Fruit fly (Drosophila melanogaster): ENCODE measurements around the gene Gr39b.

DNA sequence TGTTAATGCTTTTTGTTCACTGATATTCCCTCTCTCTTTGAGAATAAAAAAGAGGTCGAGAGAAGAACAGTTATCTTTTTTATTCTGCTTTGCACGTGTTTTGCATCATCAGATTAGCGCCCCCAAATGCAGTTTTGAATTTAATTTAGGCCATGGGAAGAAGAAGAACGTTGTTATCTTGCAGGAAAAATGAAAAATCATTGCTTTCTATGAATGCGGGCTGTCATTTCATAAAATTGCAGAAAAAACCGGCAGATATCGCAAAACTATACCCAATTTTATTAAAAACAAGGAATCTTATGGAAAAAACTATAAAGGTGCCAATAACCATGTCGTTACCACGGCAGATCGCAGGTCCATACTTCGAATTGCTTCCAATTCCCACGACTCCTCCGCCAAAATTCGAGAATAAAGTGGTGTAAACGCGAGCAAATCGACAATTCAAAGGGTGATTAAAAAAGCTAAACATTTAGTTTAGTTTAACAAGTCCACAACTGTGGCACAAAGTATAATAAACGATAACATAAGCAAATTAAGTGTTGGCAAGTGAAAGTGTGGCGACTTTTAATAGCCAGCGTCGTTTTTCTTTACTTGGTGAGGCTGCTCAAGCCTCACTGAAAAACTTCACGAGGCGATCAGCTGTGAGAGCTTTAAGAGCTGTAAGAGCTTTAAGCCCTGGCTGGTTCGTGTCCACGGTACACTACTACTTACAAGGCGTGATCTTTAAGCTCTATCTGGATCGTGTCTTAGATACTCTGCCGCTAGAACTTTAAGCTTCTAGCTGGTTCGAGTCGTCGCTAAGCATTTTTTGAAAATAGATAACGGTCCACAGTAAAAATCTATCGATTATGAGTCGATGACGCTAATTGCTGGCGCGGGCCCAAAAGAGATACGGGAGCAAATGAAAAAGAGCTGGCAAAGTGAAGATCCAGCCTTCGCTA lies 27.5 kb upstream of the Gr39b start:
- TF ChIP-seq CG8478 (optimal IDR thresholded peaks at IDR 0.05) (no peak), psq (optimal IDR thresholded peaks at IDR 0.05) (no peak), usp (GFP tag; optimal IDR thresholded peaks at IDR 0.05) (no peak), Dll (optimal IDR thresholded peaks at IDR 0.05) (no peak), pan (optimal IDR thresholded peaks at IDR 0.05) (no peak)

Measured in whole organism.